Fruit fly (Drosophila melanogaster) whole organism, embryonic: ENCODE measurements around the gene Bug22.

Experiments used
- Awh ChIP-seq: fragments of 200-800 bp; sonication (Bioruptor generic); IDR thresholded peaks from 2 replicates; pipeline ENCODE4, ENCODE4 v1.3.6; 2022; ENCODE audit warnings: missing biosample characterization, missing genetic modification characterization
- CG10147 ChIP-seq: fragments of 200-800 bp; sonication (Bioruptor generic); optimal IDR thresholded peaks from 2 replicates; lab custom pipeline; 2019; ENCODE audit warnings: missing biosample characterization, mild to moderate bottlenecking, missing genetic modification characterization, moderate library complexity
- CG12155 ChIP-seq: fragments of 200-800 bp; sonication (Bioruptor generic); optimal IDR thresholded peaks from 3 replicates; lab custom pipeline; 2016; ENCODE audit warnings: missing biosample characterization, missing genetic modification characterization
- CG13287 ChIP-seq: fragments of 200-800 bp; sonication (Bioruptor generic); IDR thresholded peaks from 2 replicates; pipeline ENCODE4 v1.3.6; 2022; ENCODE audit warnings: missing biosample characterization, missing genetic modification characterization; ENCODE audit not compliant: partially characterized antibody
- CG13424 ChIP-seq: fragments of 200-800 bp; sonication (Bioruptor generic); optimal IDR thresholded peaks from 2 replicates; lab custom pipeline; 2019; ENCODE audit warnings: missing biosample characterization, mild to moderate bottlenecking, missing genetic modification characterization, moderate library complexity
- CG14441 ChIP-seq: fragments of 200-800 bp; sonication (Bioruptor generic); IDR thresholded peaks from 2 replicates; pipeline ENCODE4 v1.3.6; 2022; ENCODE audit warnings: missing biosample characterization, missing genetic modification characterization
- CG15269 ChIP-seq: fragments of 200-800 bp; sonication (Bioruptor generic); optimal IDR thresholded peaks from 2 replicates; lab custom pipeline; 2018; ENCODE audit warnings: missing biosample characterization, mild to moderate bottlenecking, missing genetic modification characterization, moderate library complexity
- CG15479 ChIP-seq: fragments of 200-800 bp; sonication (Bioruptor generic); optimal IDR thresholded peaks from 3 replicates; lab custom pipeline; 2019; ENCODE audit warnings: missing biosample characterization, mild to moderate bottlenecking, missing genetic modification characterization, moderate library complexity
- CG16863 ChIP-seq: fragments of 200-800 bp; sonication (Bioruptor generic); optimal IDR thresholded peaks from 3 replicates; lab custom pipeline; 2016; ENCODE audit warnings: missing biosample characterization, missing genetic modification characterization
- CG1792 ChIP-seq: fragments of 200-800 bp; sonication (Bioruptor generic); optimal IDR thresholded peaks from 2 replicates; lab custom pipeline; 2016; ENCODE audit warnings: missing biosample characterization, missing genetic modification characterization
- CG18476 ChIP-seq: fragments of 200-800 bp; sonication (Bioruptor generic); optimal IDR thresholded peaks from 2 replicates; lab custom pipeline; 2016; ENCODE audit warnings: missing biosample characterization, mild to moderate bottlenecking, missing genetic modification characterization
- CG3065 ChIP-seq: fragments of 200-800 bp; sonication (Bioruptor generic); optimal IDR thresholded peaks from 2 replicates; lab custom pipeline; 2016; ENCODE audit warnings: missing biosample characterization, missing genetic modification characterization
- CG31224 ChIP-seq: fragments of 200-800 bp; sonication (Bioruptor generic); IDR thresholded peaks from 2 replicates; pipeline ENCODE4 v1.3.6; 2022; ENCODE audit warnings: missing biosample characterization, missing genetic modification characterization
- CG31441 ChIP-seq: fragments of 200-800 bp; sonication (Bioruptor generic); IDR thresholded peaks from 2 replicates; pipeline ENCODE4 v1.3.6; 2022; ENCODE audit warnings: missing biosample characterization, missing genetic modification characterization
- CG33557 ChIP-seq: fragments of 200-800 bp; sonication (Bioruptor generic); optimal IDR thresholded peaks from 2 replicates; lab custom pipeline; 2019; ENCODE audit warnings: missing biosample characterization, mild to moderate bottlenecking, missing genetic modification characterization, moderate library complexity
- CG34224 ChIP-seq: fragments of 200-800 bp; sonication (Bioruptor generic); IDR thresholded peaks from 3 replicates; pipeline ENCODE4 v1.3.6; 2022; ENCODE audit warnings: missing biosample characterization, missing genetic modification characterization; ENCODE audit not compliant: partially characterized antibody
- CG6854 ChIP-seq: fragments of 200-800 bp; sonication (Bioruptor generic); optimal IDR thresholded peaks from 3 replicates; lab custom pipeline; 2017; ENCODE audit warnings: missing biosample characterization, mild to moderate bottlenecking, missing genetic modification characterization
- CG8944 ChIP-seq: fragments of 200-800 bp; sonication (Bioruptor generic); optimal IDR thresholded peaks from 3 replicates; lab custom pipeline; 2016; ENCODE audit warnings: missing biosample characterization, missing genetic modification characterization
- CG9609 ChIP-seq: fragments of 200-800 bp; sonication (Bioruptor generic); optimal IDR thresholded peaks from 3 replicates; lab custom pipeline; 2016; ENCODE audit warnings: missing biosample characterization, missing genetic modification characterization
- CG9797 ChIP-seq: fragments of 200-800 bp; sonication (Bioruptor generic); optimal IDR thresholded peaks from 3 replicates; lab custom pipeline; 2018; ENCODE audit warnings: missing biosample characterization, mild to moderate bottlenecking, missing genetic modification characterization
- CG9817 ChIP-seq: fragments of 200-800 bp; sonication (Bioruptor generic); optimal IDR thresholded peaks from 2 replicates; lab custom pipeline; 2018; ENCODE audit warnings: missing biosample characterization, mild to moderate bottlenecking, missing genetic modification characterization, moderate library complexity
- CHES-1-like ChIP-seq: fragments of 200-800 bp; sonication (Bioruptor generic); optimal IDR thresholded peaks from 2 replicates; lab custom pipeline; 2016; ENCODE audit warnings: missing biosample characterization, missing genetic modification characterization
- CoRest ChIP-seq: fragments of 200-800 bp; sonication (Bioruptor generic); optimal IDR thresholded peaks from 3 replicates; lab custom pipeline; 2018; ENCODE audit warnings: missing biosample characterization, mild to moderate bottlenecking, missing genetic modification characterization, moderate library complexity
- E2f1 ChIP-seq: fragments of 200-800 bp; sonication (Bioruptor generic); IDR thresholded peaks from 2 replicates; pipeline ENCODE4 v1.3.6; 2022; ENCODE audit warnings: missing biosample characterization, missing genetic modification characterization
- ERR ChIP-seq: fragments of 200-800 bp; sonication (Bioruptor generic); optimal IDR thresholded peaks from 2 replicates; lab custom pipeline; 2016; ENCODE audit warnings: missing biosample characterization, missing genetic modification characterization
- Eip74EF ChIP-seq, 2 experiments: fragments of 200-800 bp in 1 of 2; fragments of >200 bp in 1 of 2; sonication (Bioruptor generic) in 1 of 2; optimal IDR thresholded peaks; 2 replicates each; lab custom pipeline; 2017 to 2019; ENCODE audit warnings: missing biosample characterization in 2 of 2, missing genetic modification characterization in 2 of 2, mild to moderate bottlenecking in 1 of 2, moderate library complexity in 1 of 2
- GATAe ChIP-seq: fragments of 200-800 bp; sonication (Bioruptor generic); conservative IDR thresholded peaks from 2 replicates; pipeline ENCODE4 v1.3.6; 2022; ENCODE audit warnings: missing biosample characterization, missing genetic modification characterization
- Gsc ChIP-seq: fragments of 200-800 bp; sonication (Bioruptor generic); IDR thresholded peaks from 2 replicates; pipeline ENCODE4 v1.3.6; 2022; ENCODE audit warnings: missing biosample characterization, missing genetic modification characterization
- Gug ChIP-seq: fragments of 200-800 bp; sonication (Bioruptor generic); IDR thresholded peaks from 4 replicates; pipeline ENCODE4 v1.3.6; 2022; ENCODE audit warnings: missing biosample characterization, missing genetic modification characterization
- Hmx ChIP-seq: fragments of 200-800 bp; sonication (Bioruptor generic); optimal IDR thresholded peaks from 2 replicates; lab custom pipeline; 2016; ENCODE audit warnings: missing biosample characterization, missing genetic modification characterization
- Hr51 ChIP-seq, 2 experiments: fragments of 200-800 bp; sonication (Bioruptor generic); optimal IDR thresholded peaks; 2 replicates in 1 of 2; 3 replicates in 1 of 2; lab custom pipeline; 2016 to 2018; ENCODE audit warnings: missing biosample characterization in 2 of 2, missing genetic modification characterization in 2 of 2, mild to moderate bottlenecking in 1 of 2, moderate library complexity in 1 of 2
- Hr78 ChIP-seq, 2 experiments: fragments of 200-800 bp in 1 of 2; fragments of >200 bp in 1 of 2; sonication (Bioruptor generic) in 1 of 2; optimal IDR thresholded peaks; 2 replicates each; lab custom pipeline; 2017 to 2019; ENCODE audit warnings: missing biosample characterization in 2 of 2, missing genetic modification characterization in 2 of 2, mild to moderate bottlenecking in 1 of 2, moderate library complexity in 1 of 2
- Lim3 ChIP-seq: fragments of 200-800 bp; sonication (Bioruptor generic); IDR thresholded peaks from 2 replicates; pipeline ENCODE4 v1.3.6; 2022; ENCODE audit warnings: missing biosample characterization, missing genetic modification characterization
- MTF-1 ChIP-seq: fragments of 200-800 bp; sonication (Bioruptor generic); optimal IDR thresholded peaks from 2 replicates; lab custom pipeline; 2018; ENCODE audit warnings: missing biosample characterization, mild to moderate bottlenecking, missing genetic modification characterization, borderline replicate concordance
- ase ChIP-seq: fragments of 200-800 bp; sonication (Bioruptor generic); IDR thresholded peaks from 3 replicates; pipeline ENCODE4 v1.3.6; 2022; ENCODE audit warnings: missing biosample characterization, missing genetic modification characterization
- br ChIP-seq: fragments of >200 bp; optimal IDR thresholded peaks from 2 replicates; lab custom pipeline; 2017
- croc ChIP-seq: fragments of 200-800 bp; sonication (Bioruptor generic); conservative IDR thresholded peaks from 3 replicates; pipeline ENCODE4 v1.3.6; 2022; ENCODE audit warnings: missing biosample characterization, missing genetic modification characterization
- cwo ChIP-seq: fragments of 200-800 bp; sonication (Bioruptor generic); optimal IDR thresholded peaks from 3 replicates; lab custom pipeline; 2017; ENCODE audit warnings: missing biosample characterization, missing genetic modification characterization, mild to moderate bottlenecking, moderate library complexity, missing genetic modification reagents
- dmrt99B ChIP-seq: fragments of 200-800 bp; sonication (Bioruptor generic); optimal IDR thresholded peaks from 2 replicates; lab custom pipeline; 2018; ENCODE audit warnings: missing biosample characterization, mild to moderate bottlenecking, missing genetic modification characterization, moderate library complexity
- ewg ChIP-seq: fragments of 200-800 bp; sonication (Bioruptor generic); optimal IDR thresholded peaks from 3 replicates; lab custom pipeline; 2017; ENCODE audit warnings: mild to moderate bottlenecking, missing biosample characterization, missing genetic modification reagents, missing genetic modification characterization
- fd3F ChIP-seq: fragments of 200-800 bp; sonication (Bioruptor generic); optimal IDR thresholded peaks from 2 replicates; lab custom pipeline; 2018; ENCODE audit warnings: missing biosample characterization, mild to moderate bottlenecking, missing genetic modification characterization, moderate library complexity
- fd96Cb ChIP-seq: fragments of 200-800 bp; sonication (Bioruptor generic); optimal IDR thresholded peaks from 2 replicates; lab custom pipeline; 2018; ENCODE audit warnings: missing biosample characterization, mild to moderate bottlenecking, missing genetic modification characterization, moderate library complexity
- fu2 ChIP-seq: fragments of 200-800 bp; sonication (Bioruptor generic); optimal IDR thresholded peaks from 2 replicates; lab custom pipeline; 2016; ENCODE audit warnings: missing biosample characterization, missing genetic modification characterization
- h ChIP-seq: fragments of >200 bp; optimal IDR thresholded peaks from 2 replicates; lab custom pipeline; 2017
- kni ChIP-seq: fragments of 200-800 bp; sonication (Bioruptor generic); optimal IDR thresholded peaks from 3 replicates; lab custom pipeline; 2017; ENCODE audit warnings: mild to moderate bottlenecking, missing biosample characterization, missing genetic modification reagents, missing genetic modification characterization
- knrl ChIP-seq: fragments of 200-800 bp; sonication (Bioruptor generic); IDR thresholded peaks from 3 replicates; pipeline ENCODE4 v1.3.6; 2022; ENCODE audit warnings: missing biosample characterization, missing genetic modification characterization; ENCODE audit not compliant: partially characterized antibody
- sisA ChIP-seq: fragments of 200-800 bp; sonication (Bioruptor generic); IDR thresholded peaks from 2 replicates; pipeline ENCODE4 v1.3.6; 2022; ENCODE audit warnings: missing biosample characterization, missing genetic modification characterization
- sqz ChIP-seq: fragments of 200-800 bp; sonication (Bioruptor generic); optimal IDR thresholded peaks from 3 replicates; lab custom pipeline; 2018; ENCODE audit warnings: missing biosample characterization, mild to moderate bottlenecking, missing genetic modification characterization
- ssp ChIP-seq: fragments of 200-800 bp; sonication (Bioruptor generic); IDR thresholded peaks from 2 replicates; pipeline ENCODE4 v1.3.6; 2022; ENCODE audit warnings: missing biosample characterization, missing genetic modification characterization
- trem ChIP-seq: fragments of 200-800 bp; optimal IDR thresholded peaks from 3 replicates; lab custom pipeline; 2019; ENCODE audit warnings: missing biosample characterization, mild to moderate bottlenecking, missing genetic modification characterization, moderate library complexity
- wor ChIP-seq: fragments of 200-800 bp; sonication (Bioruptor generic); IDR thresholded peaks from 2 replicates; pipeline ENCODE4 v1.3.6; 2022; ENCODE audit warnings: missing biosample characterization, missing genetic modification characterization
- zfh2 ChIP-seq: fragments of 200-800 bp; sonication (Bioruptor generic); optimal IDR thresholded peaks from 2 replicates; lab custom pipeline; 2016; ENCODE audit warnings: missing biosample characterization, missing genetic modification characterization

The Bug22 gene

DNA sequence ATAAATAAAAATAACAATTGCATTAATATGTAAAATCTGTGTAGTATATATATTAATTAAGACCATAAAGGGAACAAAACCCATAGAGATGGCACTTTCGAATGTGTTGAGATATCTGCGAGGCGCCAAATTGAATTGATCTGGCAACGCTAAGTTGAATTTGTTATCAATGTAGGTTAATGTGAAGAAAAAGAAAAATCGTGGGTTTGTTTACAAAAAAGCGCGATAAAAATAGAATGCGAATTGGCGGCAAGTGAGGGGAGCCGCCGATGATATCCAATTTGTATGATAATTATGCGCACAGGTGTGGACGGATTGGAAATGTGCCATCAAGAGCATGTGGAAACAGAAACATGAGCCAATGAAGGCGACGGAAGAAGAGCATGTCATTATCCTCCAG lies 49.1 kb upstream of the Bug22 start (continued):
- no peak for TF ChIP-seq CG3065 (GFP tag; lab: Kevin White, UChicago)
- TF ChIP-seq ase (GFP tag; lab: Robert Waterston, UW), result no peak
- TF ChIP-seq CoRest (tag; lab: Kevin White, UChicago), result no peak
- no peak for TF ChIP-seq h
- TF ChIP-seq CG16863 (GFP tag; lab: Kevin White, UChicago), result no peak
- peak; percentile 44 for TF ChIP-seq kni (GFP tag; lab: Kevin White, UChicago)
- TF ChIP-seq wor (GFP tag; lab: Robert Waterston, UW), result no peak
- TF ChIP-seq Hmx, result no peak
- no peak for TF ChIP-seq CG8944 (GFP tag; lab: Kevin White, UChicago)
- TF ChIP-seq CG13424 (tag; lab: Kevin White, UChicago), result no peak
- TF ChIP-seq fd3F, result no peak
- no peak for TF ChIP-seq cwo
- no peak for TF ChIP-seq CG14441 (GFP tag; lab: Robert Waterston, UW)
- no peak for TF ChIP-seq CG10147 (GFP tag; lab: Kevin White, UChicago)
- no peak for TF ChIP-seq CG31224 (GFP tag; lab: Robert Waterston, UW)
- TF ChIP-seq CG31441, result no peak
- peak; percentile 74 for TF ChIP-seq CG13287 (GFP tag; lab: Robert Waterston, UW)
- TF ChIP-seq dmrt99B (tag; lab: Kevin White, UChicago), result no peak
- peak; percentile 6; the same call in 1 of the 3 replicates for TF ChIP-seq knrl
- no peak for TF ChIP-seq Eip74EF (GFP tag; optimal IDR thresholded peaks at IDR 0.05; lab: Kevin White, UChicago)
- no peak for TF ChIP-seq CG33557 (GFP tag; lab: Kevin White, UChicago)
- no peak for TF ChIP-seq CG15269 (tag; lab: Kevin White, UChicago)
- TF ChIP-seq br (lab: Kevin White, UChicago), result no peak
- TF ChIP-seq ewg (GFP tag; lab: Kevin White, UChicago), result no peak
- no peak for TF ChIP-seq CG1792 (GFP tag; lab: Kevin White, UChicago)
- no peak for TF ChIP-seq ERR (GFP tag; lab: Kevin White, UChicago)
- no peak for TF ChIP-seq zfh2 (GFP tag; lab: Kevin White, UChicago)
- TF ChIP-seq CG9797 (GFP tag; lab: Kevin White, UChicago), result no peak
- TF ChIP-seq CG9609 (GFP tag; lab: Kevin White, UChicago), result no peak
- TF ChIP-seq CG15479, result no peak
- TF ChIP-seq Hr51 (GFP tag; optimal IDR thresholded peaks at IDR 0.05; lab: Kevin White, UChicago), result no peak
- no peak for TF ChIP-seq sqz (GFP tag; lab: Kevin White, UChicago)
- no peak for TF ChIP-seq sisA (GFP tag; lab: Robert Waterston, UW)
- no peak for TF ChIP-seq Gsc (GFP tag; lab: Robert Waterston, UW)
- TF ChIP-seq Awh (GFP tag; lab: Robert Waterston, UW), result no peak
- TF ChIP-seq CG34224 (GFP tag; lab: Robert Waterston, UW), result peak; percentile 46
- no peak for TF ChIP-seq MTF-1
- TF ChIP-seq CG6854, result no peak
- no peak for TF ChIP-seq CG18476 (GFP tag; lab: Kevin White, UChicago)
- no peak for TF ChIP-seq fd96Cb
- no peak for TF ChIP-seq E2f1 (GFP tag; lab: Robert Waterston, UW)
- TF ChIP-seq CG12155 (GFP tag; lab: Kevin White, UChicago), result no peak
- peak; percentile 66 for TF ChIP-seq GATAe (GFP tag; lab: Robert Waterston, UW)
- no peak for TF ChIP-seq CG9817 (tag; lab: Kevin White, UChicago)
- no peak for TF ChIP-seq croc (GFP tag; lab: Robert Waterston, UW)
- TF ChIP-seq fu2, result no peak
- no peak for TF ChIP-seq Gug (GFP tag; lab: Robert Waterston, UW)
- TF ChIP-seq Hr78 (GFP tag; optimal IDR thresholded peaks at IDR 0.05; lab: Kevin White, UChicago), result no peak
- TF ChIP-seq trem (tag; lab: Kevin White, UChicago), result peak; percentile 63
- no peak for TF ChIP-seq ssp (GFP tag; lab: Robert Waterston, UW)
- no peak for TF ChIP-seq CHES-1-like (GFP tag; lab: Kevin White, UChicago)
- TF ChIP-seq Lim3 (GFP tag; lab: Robert Waterston, UW), result no peak
